Fruit fly (Drosophila melanogaster) whole organism, embryonic: Measurements from ENCODE around the gene CG31098.

Experiments
- Adf1 ChIP-seq: fragments of 200-800 bp; sonication (Bioruptor generic); IDR thresholded peaks from 2 replicates; pipeline ENCODE4 v1.3.6; 2022; ENCODE audit warnings: missing biosample characterization, missing genetic modification characterization
- Antp ChIP-seq: fragments of 200-800 bp; sonication (Bioruptor generic); optimal IDR thresholded peaks from 3 replicates; lab custom pipeline; 2016; ENCODE audit warnings: missing biosample characterization, missing genetic modification characterization
- B-H1 ChIP-seq: fragments of 200-800 bp; sonication (Bioruptor generic); IDR thresholded peaks from 3 replicates; pipeline ENCODE4 v1.3.6; 2022; ENCODE audit warnings: missing biosample characterization, missing genetic modification characterization
- BEAF-32 ChIP-seq: fragments of 200-800 bp; sonication (Bioruptor generic); optimal IDR thresholded peaks from 3 replicates; lab custom pipeline; 2017; ENCODE audit warnings: missing biosample characterization, missing genetic modification characterization, mild to moderate bottlenecking, moderate library complexity, missing genetic modification reagents
- Bteb2 ChIP-seq: fragments of 200-800 bp; sonication (Bioruptor generic); optimal IDR thresholded peaks from 2 replicates; lab custom pipeline; 2016; ENCODE audit warnings: missing biosample characterization, missing genetic modification characterization
- CG10147 ChIP-seq: fragments of 200-800 bp; sonication (Bioruptor generic); optimal IDR thresholded peaks from 2 replicates; lab custom pipeline; 2019; ENCODE audit warnings: missing biosample characterization, mild to moderate bottlenecking, missing genetic modification characterization, moderate library complexity
- CG10366 ChIP-seq: fragments of 200-800 bp; sonication (Bioruptor generic); IDR thresholded peaks from 2 replicates; pipeline ENCODE4 v1.3.6; 2022; ENCODE audit warnings: missing biosample characterization, missing genetic modification characterization
- CG12104 ChIP-seq: fragments of 200-800 bp; sonication (Bioruptor generic); optimal IDR thresholded peaks from 3 replicates; lab custom pipeline; 2016; ENCODE audit warnings: missing biosample characterization, missing genetic modification characterization
- CG12219 ChIP-seq: fragments of 200-800 bp; sonication (Bioruptor generic); optimal IDR thresholded peaks from 3 replicates; lab custom pipeline; 2018; ENCODE audit warnings: missing biosample characterization, mild to moderate bottlenecking, missing genetic modification characterization
- CG13296 ChIP-seq: fragments of 200-800 bp; sonication (Bioruptor generic); optimal IDR thresholded peaks from 3 replicates; lab custom pipeline; 2018; ENCODE audit warnings: missing biosample characterization, mild to moderate bottlenecking, missing genetic modification characterization
- CG15601 ChIP-seq: fragments of 200-800 bp; sonication (Bioruptor generic); optimal IDR thresholded peaks from 3 replicates; lab custom pipeline; 2019; ENCODE audit warnings: missing biosample characterization, mild to moderate bottlenecking, missing genetic modification characterization, moderate library complexity
- CG15696 ChIP-seq: fragments of 200-800 bp; sonication (Bioruptor generic); optimal IDR thresholded peaks from 2 replicates; lab custom pipeline; 2019; ENCODE audit warnings: missing biosample characterization, mild to moderate bottlenecking, missing genetic modification characterization, moderate library complexity
- CG17186 ChIP-seq: fragments of 200-800 bp; sonication (Bioruptor generic); optimal IDR thresholded peaks from 3 replicates; lab custom pipeline; 2017; ENCODE audit warnings: missing biosample characterization, missing genetic modification reagents, missing genetic modification characterization
- CG17359 ChIP-seq: fragments of 200-800 bp; sonication (Bioruptor generic); optimal IDR thresholded peaks from 3 replicates; lab custom pipeline; 2018; ENCODE audit warnings: missing biosample characterization, mild to moderate bottlenecking, missing genetic modification characterization, moderate library complexity
- CG18262 ChIP-seq: fragments of 200-800 bp; optimal IDR thresholded peaks from 3 replicates; lab custom pipeline; 2019; ENCODE audit warnings: missing biosample characterization, mild to moderate bottlenecking, missing genetic modification characterization, moderate library complexity
- CG18599 ChIP-seq: fragments of 200-800 bp; sonication (Bioruptor generic); optimal IDR thresholded peaks from 3 replicates; lab custom pipeline; 2017; ENCODE audit warnings: missing biosample characterization, missing genetic modification characterization, mild to moderate bottlenecking, moderate library complexity, missing genetic modification reagents
- CG4707 ChIP-seq: fragments of 200-800 bp; sonication (Bioruptor generic); optimal IDR thresholded peaks from 2 replicates; lab custom pipeline; 2018; ENCODE audit warnings: missing biosample characterization, mild to moderate bottlenecking, missing genetic modification characterization, moderate library complexity
- CG6791 ChIP-seq: fragments of 200-800 bp; sonication (Bioruptor generic); IDR thresholded peaks from 3 replicates; pipeline ENCODE4 v1.3.6; 2022; ENCODE audit warnings: missing biosample characterization, missing genetic modification characterization; ENCODE audit not compliant: partially characterized antibody
- CG8478 ChIP-seq: fragments of >200 bp; optimal IDR thresholded peaks from 2 replicates; lab custom pipeline; 2018
- CG9817 ChIP-seq: fragments of 200-800 bp; sonication (Bioruptor generic); optimal IDR thresholded peaks from 2 replicates; lab custom pipeline; 2018; ENCODE audit warnings: missing biosample characterization, mild to moderate bottlenecking, missing genetic modification characterization, moderate library complexity
- Dll ChIP-seq: fragments of 200-800 bp; sonication (Bioruptor generic); IDR thresholded peaks from 4 replicates; pipeline ENCODE4 v1.3.6; 2022; ENCODE audit warnings: missing biosample characterization, missing genetic modification characterization; ENCODE audit not compliant: partially characterized antibody
- E2f1 ChIP-seq: fragments of 200-800 bp; sonication (Bioruptor generic); IDR thresholded peaks from 2 replicates; pipeline ENCODE4 v1.3.6; 2022; ENCODE audit warnings: missing biosample characterization, missing genetic modification characterization
- Elba2 ChIP-seq: fragments of 200-800 bp; sonication (Bioruptor generic); optimal IDR thresholded peaks from 3 replicates; lab custom pipeline; 2016; ENCODE audit warnings: missing biosample characterization, missing genetic modification characterization
- Ets97D ChIP-seq: fragments of 200-800 bp; sonication (Bioruptor generic); optimal IDR thresholded peaks from 3 replicates; lab custom pipeline; 2016; ENCODE audit warnings: missing biosample characterization, missing genetic modification characterization
- Fer2 ChIP-seq: fragments of 200-800 bp; sonication (Bioruptor generic); optimal IDR thresholded peaks from 2 replicates; lab custom pipeline; 2018; ENCODE audit warnings: missing biosample characterization, mild to moderate bottlenecking, missing genetic modification characterization, moderate library complexity
- HLH3B ChIP-seq: fragments of 200-800 bp; sonication (Bioruptor generic); IDR thresholded peaks from 2 replicates; pipeline ENCODE4 v1.3.6; 2022; ENCODE audit warnings: missing biosample characterization, missing genetic modification characterization
- HLH54F ChIP-seq: fragments of 200-800 bp; sonication (Bioruptor generic); optimal IDR thresholded peaks from 3 replicates; lab custom pipeline; 2016; ENCODE audit warnings: missing biosample characterization, missing genetic modification characterization
- Hmx ChIP-seq: fragments of 200-800 bp; sonication (Bioruptor generic); optimal IDR thresholded peaks from 2 replicates; lab custom pipeline; 2016; ENCODE audit warnings: missing biosample characterization, missing genetic modification characterization
- Hr78 ChIP-seq, 2 experiments: fragments of 200-800 bp in 1 of 2; fragments of >200 bp in 1 of 2; sonication (Bioruptor generic) in 1 of 2; optimal IDR thresholded peaks; 2 replicates each; lab custom pipeline; 2017 to 2019; ENCODE audit warnings: missing biosample characterization in 2 of 2, missing genetic modification characterization in 2 of 2, mild to moderate bottlenecking in 1 of 2, moderate library complexity in 1 of 2
- Nf-YB ChIP-seq: fragments of 200-800 bp; sonication (Bioruptor generic); optimal IDR thresholded peaks from 3 replicates; lab custom pipeline; 2019; ENCODE audit warnings: missing biosample characterization, mild to moderate bottlenecking, missing genetic modification characterization, moderate library complexity
- Xbp1 ChIP-seq: fragments of 200-800 bp; sonication (Bioruptor generic); optimal IDR thresholded peaks from 3 replicates; lab custom pipeline; 2016; ENCODE audit warnings: missing biosample characterization, mild to moderate bottlenecking, missing genetic modification characterization
- ara ChIP-seq: fragments of 200-800 bp; sonication (Bioruptor generic); IDR thresholded peaks from 2 replicates; pipeline ENCODE4 v1.3.6; 2022; ENCODE audit warnings: missing biosample characterization, missing genetic modification characterization
- cad ChIP-seq: fragments of >200 bp; optimal IDR thresholded peaks from 2 replicates; lab custom pipeline; 2017; ENCODE audit warnings: missing biosample characterization, missing genetic modification characterization
- danr ChIP-seq: fragments of 200-800 bp; sonication (Bioruptor generic); IDR thresholded peaks from 2 replicates; pipeline ENCODE4 v1.3.6; 2022; ENCODE audit warnings: missing biosample characterization, missing genetic modification characterization
- dati ChIP-seq: fragments of 200-800 bp; sonication (Bioruptor generic); IDR thresholded peaks from 2 replicates; pipeline ENCODE4 v1.3.6; 2022; ENCODE audit warnings: missing biosample characterization, missing genetic modification characterization
- dm ChIP-seq: fragments of 200-800 bp; sonication (Bioruptor generic); optimal IDR thresholded peaks from 3 replicates; lab custom pipeline; 2016; ENCODE audit warnings: missing biosample characterization, missing genetic modification characterization
- eve ChIP-seq, 2 experiments: fragments of >200 bp; optimal IDR thresholded peaks; 2 replicates each; lab custom pipeline; 2017; ENCODE audit warnings: missing biosample characterization in 2 of 2, missing genetic modification characterization in 2 of 2
- gsb-n ChIP-seq: fragments of 200-800 bp; sonication (Bioruptor generic); optimal IDR thresholded peaks from 3 replicates; lab custom pipeline; 2018; ENCODE audit warnings: missing biosample characterization, mild to moderate bottlenecking, missing genetic modification characterization
- gt ChIP-seq: fragments of 200-800 bp; sonication (Bioruptor generic); IDR thresholded peaks from 2 replicates; pipeline ENCODE4 v1.3.6; 2022; ENCODE audit warnings: missing biosample characterization, missing genetic modification characterization
- her ChIP-seq: fragments of 200-800 bp; sonication (Bioruptor generic); optimal IDR thresholded peaks from 2 replicates; lab custom pipeline; 2016; ENCODE audit warnings: missing biosample characterization, missing genetic modification characterization
- lola ChIP-seq, 3 experiments: fragments of >200 bp in 2 of 3; fragments of 200-800 bp in 1 of 3; sonication (Bioruptor generic) in 1 of 3; optimal IDR thresholded peaks; 2 replicates each; lab custom pipeline; 2017 to 2019; ENCODE audit warnings: missing biosample characterization in 3 of 3, missing genetic modification characterization in 3 of 3, mild to moderate bottlenecking in 1 of 3, moderate library complexity in 1 of 3
- oc ChIP-seq: fragments of 200-800 bp; sonication (Bioruptor generic); optimal IDR thresholded peaks from 2 replicates; lab custom pipeline; 2018; ENCODE audit warnings: missing biosample characterization, mild to moderate bottlenecking, missing genetic modification characterization, moderate library complexity
- p53 ChIP-seq: fragments of 200-800 bp; sonication (Bioruptor generic); optimal IDR thresholded peaks from 2 replicates; lab custom pipeline; 2016; ENCODE audit warnings: missing biosample characterization, missing genetic modification characterization
- pros ChIP-seq: fragments of 200-800 bp; sonication (Bioruptor generic); optimal IDR thresholded peaks from 3 replicates; lab custom pipeline; 2019; ENCODE audit warnings: missing biosample characterization, mild to moderate bottlenecking, missing genetic modification characterization, moderate library complexity
- row ChIP-seq: fragments of 200-800 bp; sonication (Bioruptor generic); IDR thresholded peaks from 3 replicates; pipeline ENCODE4 v1.3.6; 2022; ENCODE audit warnings: missing biosample characterization, missing genetic modification characterization
- sens ChIP-seq: fragments of 200-800 bp; sonication (Bioruptor generic); peaks from one replicate; lab custom pipeline; 2016; ENCODE audit warnings: missing biosample characterization, missing genetic modification characterization
- tx ChIP-seq: fragments of 200-800 bp; sonication (Bioruptor generic); optimal IDR thresholded peaks from 2 replicates; lab custom pipeline; 2016; ENCODE audit warnings: missing biosample characterization, missing genetic modification characterization
- wek ChIP-seq: fragments of 200-800 bp; sonication (Bioruptor generic); optimal IDR thresholded peaks from 3 replicates; lab custom pipeline; 2018; ENCODE audit warnings: missing biosample characterization, mild to moderate bottlenecking, missing genetic modification characterization, moderate library complexity
- zf30C ChIP-seq: fragments of 200-800 bp; sonication (Bioruptor generic); optimal IDR thresholded peaks from 3 replicates; lab custom pipeline; 2018; ENCODE audit warnings: missing biosample characterization, mild to moderate bottlenecking, missing genetic modification characterization
- zfh1 ChIP-seq: fragments of 200-800 bp; sonication (Bioruptor generic); IDR thresholded peaks from 3 replicates; pipeline ENCODE4 v1.3.6; 2022; ENCODE audit warnings: missing biosample characterization, missing genetic modification characterization
- zfh2 ChIP-seq: fragments of 200-800 bp; sonication (Bioruptor generic); optimal IDR thresholded peaks from 2 replicates; lab custom pipeline; 2016; ENCODE audit warnings: missing biosample characterization, missing genetic modification characterization

CG31098 gene

DNA sequence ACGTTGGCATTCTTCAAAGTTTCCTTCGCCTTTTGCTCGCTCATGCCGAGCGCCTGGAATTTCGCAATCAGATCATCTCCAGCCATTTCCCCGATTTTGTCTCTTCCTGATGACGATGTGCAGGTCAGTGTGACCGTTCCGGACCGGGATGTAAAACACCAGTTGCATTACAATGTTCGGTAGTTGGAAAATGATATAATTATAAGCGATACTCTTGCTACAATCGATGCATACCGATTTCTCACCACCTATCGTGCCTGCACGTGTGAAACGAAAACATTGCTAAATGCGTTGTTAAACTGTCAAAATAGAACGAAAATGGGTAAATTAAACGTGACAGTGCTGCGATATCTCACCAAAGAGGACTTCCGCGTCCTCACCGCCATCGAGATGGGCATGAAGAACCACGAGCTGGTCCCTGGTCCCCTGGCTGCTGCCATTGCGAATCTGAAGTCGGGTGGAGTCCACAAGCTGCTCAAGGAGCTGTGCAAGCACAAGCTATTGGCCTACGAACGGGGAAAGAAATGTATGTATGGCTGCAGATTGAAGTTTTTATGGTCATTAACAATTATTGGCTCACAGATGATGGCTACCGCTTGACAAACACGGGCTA lies 27.1 kb downstream of the CG31098 start, which contains the start of the genes GlnRS and RIOK2 (continued):
- TF ChIP-seq cad (GFP tag; lab: Kevin White, UChicago) (no peak), CG4707 (GFP tag; lab: Kevin White, UChicago) (no peak), HLH3B (GFP tag; lab: Robert Waterston, UW) (no peak), Hmx (GFP tag; lab: Kevin White, UChicago) (no peak), ara (GFP tag; lab: Robert Waterston, UW) (no peak), CG15696 (tag; lab: Kevin White, UChicago) (no peak), CG6791 (GFP tag; lab: Robert Waterston, UW) (peak; percentile 97), sens (GFP tag; lab: Kevin White, UChicago) (peak; percentile 71), zfh1 (GFP tag; lab: Robert Waterston, UW) (no peak), CG8478 (no peak), CG12219 (GFP tag; lab: Kevin White, UChicago) (no peak), Hr78 (GFP tag; optimal IDR thresholded peaks at IDR 0.05; lab: Kevin White, UChicago) (peak in 1 of 2 experiments; percentile 41), Adf1 (GFP tag; lab: Robert Waterston, UW) (no peak), Fer2 (tag; lab: Kevin White, UChicago) (no peak), CG15601 (tag; lab: Kevin White, UChicago) (no peak), Dll (GFP tag; lab: Robert Waterston, UW) (peak; percentile 95), Nf-YB (GFP tag; lab: Kevin White, UChicago) (no peak), Bteb2 (no peak), dm (GFP tag; lab: Kevin White, UChicago) (peak; percentile 99), Xbp1 (GFP tag; lab: Kevin White, UChicago) (peak; percentile 20), p53 (GFP tag; lab: Kevin White, UChicago) (peak; percentile 32), CG18599 (GFP tag; lab: Kevin White, UChicago) (no peak), gsb-n (tag; lab: Kevin White, UChicago) (no peak), zf30C (GFP tag; lab: Kevin White, UChicago) (no peak), CG13296 (GFP tag; lab: Kevin White, UChicago) (no peak), oc (tag; lab: Kevin White, UChicago) (no peak), Elba2 (GFP tag; lab: Kevin White, UChicago) (no peak), eve (GFP tag; optimal IDR thresholded peaks at IDR 0.05; lab: Kevin White, UChicago) (no peak), her (GFP tag; lab: Kevin White, UChicago) (no peak), CG17359 (tag; lab: Kevin White, UChicago) (no peak), row (GFP tag; lab: Robert Waterston, UW) (peak; percentile 74), zfh2 (GFP tag; lab: Kevin White, UChicago) (peak; percentile 27), dati (no peak), gt (GFP tag; lab: Robert Waterston, UW) (no peak), CG17186 (GFP tag; lab: Kevin White, UChicago) (peak; percentile 77), danr (GFP tag; lab: Robert Waterston, UW) (no peak), CG10147 (no peak), CG10366 (no peak), B-H1 (GFP tag; lab: Robert Waterston, UW) (no peak), pros (GFP tag; lab: Kevin White, UChicago) (no peak), Antp (GFP tag; lab: Kevin White, UChicago) (no peak), CG9817 (tag; lab: Kevin White, UChicago) (no peak), BEAF-32 (GFP tag; lab: Kevin White, UChicago) (peak; percentile 97), CG18262 (tag; lab: Kevin White, UChicago) (no peak), CG12104 (GFP tag; lab: Kevin White, UChicago) (no peak), wek (peak; percentile 11), HLH54F (GFP tag; lab: Kevin White, UChicago) (no peak), tx (GFP tag; lab: Kevin White, UChicago) (no peak), lola (GFP tag; optimal IDR thresholded peaks at IDR 0.05; lab: Kevin White, UChicago) (peak in 1 of 3 experiments; percentile 100), Ets97D (peak; percentile 85), E2f1 (GFP tag; lab: Robert Waterston, UW) (no peak)
